Worm (Caenorhabditis elegans) whole organism, young adult: Measurements from ENCODE around the gene ugt-30.

Source experiments
- B0019.2 ChIP-seq: fragments of 200-800 bp; sonication (Bioruptor generic); conservative IDR thresholded peaks from 2 replicates; pipeline ENCODE4 v1.3.6; 2022; ENCODE audit warnings: missing genetic modification reagents, missing genetic modification characterization, missing compliant biosample characterization
- D2030.7 ChIP-seq: fragments of 200-800 bp; sonication (Bioruptor generic); IDR thresholded peaks from 2 replicates; pipeline ENCODE4 v1.3.6; 2022; ENCODE audit warnings: missing genetic modification reagents, missing genetic modification characterization, missing compliant biosample characterization
- F23B12.7 ChIP-seq: sonication (generic microtip); optimal IDR thresholded peaks from 2 replicates; lab custom pipeline; 2017; ENCODE audit warnings: missing genetic modification characterization, mild to moderate bottlenecking, missing compliant biosample characterization, antibody characterized with exemption, moderate library complexity; ENCODE audit not compliant: insufficient read depth
- F33H1.4 ChIP-seq: fragments of 200-800 bp; sonication (Bioruptor generic); IDR thresholded peaks from 2 replicates; pipeline ENCODE4 v1.3.6; 2022; ENCODE audit warnings: missing genetic modification reagents, missing genetic modification characterization, missing compliant biosample characterization
- Y53F4B.3 ChIP-seq: fragments of 200-800 bp; sonication (Bioruptor generic); IDR thresholded peaks from 2 replicates; pipeline ENCODE4 v1.3.6; 2022; ENCODE audit warnings: missing genetic modification reagents, missing genetic modification characterization, missing compliant biosample characterization
- Y67H2A.10 ChIP-seq: fragments of 200-800 bp; sonication (Bioruptor generic); conservative IDR thresholded peaks from 2 replicates; pipeline ENCODE4 v1.3.6; 2022; ENCODE audit warnings: missing genetic modification reagents, missing genetic modification characterization, missing compliant biosample characterization
- Y95B8A.8 ChIP-seq: fragments of 200-800 bp; sonication (Bioruptor generic); IDR thresholded peaks from 2 replicates; pipeline ENCODE4 v1.3.6; 2022; ENCODE audit warnings: missing genetic modification reagents, missing genetic modification characterization, missing compliant biosample characterization
- ZK185.1 ChIP-seq: sonication (generic microtip); optimal IDR thresholded peaks from 2 replicates; lab custom pipeline; 2016; ENCODE audit warnings: mild to moderate bottlenecking, missing genetic modification characterization, missing compliant biosample characterization; ENCODE audit not compliant: poor library complexity, severe bottlenecking
- aptf-2 ChIP-seq: fragments of 200-800 bp; sonication (Bioruptor generic); conservative IDR thresholded peaks from 2 replicates; pipeline ENCODE4 v1.3.6; 2022; ENCODE audit warnings: missing genetic modification reagents, missing genetic modification characterization, missing compliant biosample characterization
- attf-5 ChIP-seq: fragments of 200-800 bp; sonication (Bioruptor generic); optimal IDR thresholded peaks from 2 replicates; lab custom pipeline; 2018; ENCODE audit warnings: mild to moderate bottlenecking, missing genetic modification characterization, missing compliant biosample characterization
- cebp-1 ChIP-seq, 2 experiments: fragments of 200-800 bp in 1 of 2; sonication (Bioruptor generic) in 1 of 2; sonication (generic microtip) in 1 of 2; IDR thresholded peaks in 1 of 2; optimal IDR thresholded peaks in 1 of 2; 2 replicates each; pipeline versions ENCODE4 v1.3.6 to Lab custom; 2017 to 2022; ENCODE audit warnings: missing compliant biosample characterization in 2 of 2, missing genetic modification characterization in 2 of 2, mild to moderate bottlenecking in 1 of 2, missing genetic modification reagents in 1 of 2, moderate library complexity in 1 of 2
- ceh-100 ChIP-seq: fragments of 200-800 bp; sonication (Bioruptor generic); IDR thresholded peaks from 2 replicates; pipeline ENCODE4 v1.3.6; 2022; ENCODE audit warnings: missing genetic modification reagents, missing genetic modification characterization, missing compliant biosample characterization
- ceh-27 ChIP-seq: fragments of 200-800 bp; sonication (Bioruptor generic); optimal IDR thresholded peaks from 2 replicates; lab custom pipeline; 2018; ENCODE audit warnings: mild to moderate bottlenecking, missing genetic modification characterization, moderate library complexity, missing compliant biosample characterization
- ceh-91 ChIP-seq: fragments of 200-800 bp; sonication (Bioruptor generic); IDR thresholded peaks from 2 replicates; pipeline ENCODE4 v1.3.6; 2022; ENCODE audit warnings: missing genetic modification reagents, missing genetic modification characterization, missing compliant biosample characterization
- dox-1 ChIP-seq: fragments of 200-800 bp; sonication (Bioruptor generic); IDR thresholded peaks from 2 replicates; pipeline ENCODE4 v1.3.6; 2022; ENCODE audit warnings: missing genetic modification reagents, missing genetic modification characterization, missing compliant biosample characterization
- efl-1 ChIP-seq: fragments of 150-350 bp; optimal IDR thresholded peaks from 2 replicates; lab custom pipeline; 2014; ENCODE audit warnings: missing biosample characterization, missing genetic modification reagents, missing genetic modification characterization
- hmg-1.2 ChIP-seq: fragments of 200-800 bp; sonication (Bioruptor generic); IDR thresholded peaks from 2 replicates; pipeline ENCODE4 v1.3.6; 2022; ENCODE audit warnings: missing genetic modification reagents, missing genetic modification characterization, missing compliant biosample characterization
- let-526 ChIP-seq: fragments of 200-800 bp; sonication (Bioruptor generic); IDR thresholded peaks from 2 replicates; pipeline ENCODE4 v1.3.6; 2022; ENCODE audit warnings: missing genetic modification reagents, missing genetic modification characterization, missing compliant biosample characterization
- lin-54 ChIP-seq: fragments of 200-800 bp; sonication (Bioruptor generic); optimal IDR thresholded peaks from 2 replicates; lab custom pipeline; 2018; ENCODE audit warnings: mild to moderate bottlenecking, missing genetic modification characterization, missing compliant biosample characterization
- lsl-1 ChIP-seq: fragments of 200-800 bp; sonication (Bioruptor generic); optimal IDR thresholded peaks from 2 replicates; lab custom pipeline; 2018; ENCODE audit warnings: mild to moderate bottlenecking, missing genetic modification characterization, moderate library complexity, missing compliant biosample characterization
- madf-3 ChIP-seq: fragments of 200-800 bp; sonication (Bioruptor generic); IDR thresholded peaks from 2 replicates; pipeline ENCODE4 v1.3.6; 2022; ENCODE audit warnings: missing genetic modification reagents, missing genetic modification characterization, missing compliant biosample characterization
- madf-6 ChIP-seq: fragments of 200-800 bp; sonication (Bioruptor generic); IDR thresholded peaks from 2 replicates; pipeline ENCODE4 v1.3.6; 2022; ENCODE audit warnings: missing genetic modification reagents, missing genetic modification characterization, missing compliant biosample characterization
- madf-8 ChIP-seq: fragments of 200-800 bp; sonication (Bioruptor generic); conservative IDR thresholded peaks from 2 replicates; pipeline ENCODE4 v1.3.6; 2022; ENCODE audit warnings: missing genetic modification reagents, missing genetic modification characterization, missing compliant biosample characterization
- mcd-1 ChIP-seq: fragments of 200-800 bp; sonication (Bioruptor generic); IDR thresholded peaks from 2 replicates; pipeline ENCODE4 v1.3.6; 2022; ENCODE audit warnings: missing genetic modification reagents, missing genetic modification characterization, missing compliant biosample characterization
- nfya-2 ChIP-seq: fragments of 200-800 bp; sonication (Bioruptor generic); IDR thresholded peaks from 2 replicates; pipeline ENCODE4 v1.3.6; 2022; ENCODE audit warnings: missing genetic modification reagents, missing genetic modification characterization, missing compliant biosample characterization
- nfyb-1 ChIP-seq: fragments of 200-800 bp; sonication (Bioruptor generic); IDR thresholded peaks from 2 replicates; pipeline ENCODE4 v1.3.6; 2022; ENCODE audit warnings: missing genetic modification reagents, missing genetic modification characterization, missing compliant biosample characterization
- nhr-179 ChIP-seq: sonication (generic microtip); optimal IDR thresholded peaks from 2 replicates; lab custom pipeline; 2016; ENCODE audit warnings: mild to moderate bottlenecking, missing genetic modification characterization, missing compliant biosample characterization
- nhr-80 ChIP-seq: sonication (generic microtip); optimal IDR thresholded peaks from 2 replicates; lab custom pipeline; 2016; ENCODE audit warnings: missing genetic modification characterization, missing compliant biosample characterization
- pbrm-1 ChIP-seq: fragments of 200-800 bp; sonication (Bioruptor generic); IDR thresholded peaks from 2 replicates; pipeline ENCODE4 v1.3.6; 2022; ENCODE audit warnings: missing genetic modification reagents, missing genetic modification characterization, missing compliant biosample characterization
- rcor-1 ChIP-seq: fragments of 200-800 bp; sonication (Bioruptor generic); IDR thresholded peaks from 2 replicates; pipeline ENCODE4 v1.3.6; 2022; ENCODE audit warnings: missing genetic modification reagents, missing genetic modification characterization, missing compliant biosample characterization
- repo-1 ChIP-seq: sonication (generic microtip); optimal IDR thresholded peaks from 2 replicates; lab custom pipeline; 2017; ENCODE audit warnings: mild to moderate bottlenecking, missing genetic modification characterization, missing compliant biosample characterization
- sdz-38 ChIP-seq: sonication (generic microtip); optimal IDR thresholded peaks from 2 replicates; lab custom pipeline; 2016; ENCODE audit warnings: missing genotype, missing genetic modification characterization, missing compliant biosample characterization
- snpc-3.4 ChIP-seq: sonication (generic microtip); optimal IDR thresholded peaks from 2 replicates; lab custom pipeline; 2017; ENCODE audit warnings: missing genetic modification characterization, mild to moderate bottlenecking, missing compliant biosample characterization, antibody characterized with exemption, moderate library complexity, missing genotype, missing genetic modification reagents
- somi-1 ChIP-seq: fragments of 200-800 bp; sonication (Bioruptor generic); optimal IDR thresholded peaks from 2 replicates; lab custom pipeline; 2018; ENCODE audit warnings: mild to moderate bottlenecking, missing genetic modification characterization, missing compliant biosample characterization
- tbp1 ChIP-seq: fragments of 200-800 bp; sonication (Bioruptor generic); optimal IDR thresholded peaks from 2 replicates; lab custom pipeline; 2018; ENCODE audit warnings: mild to moderate bottlenecking, missing genetic modification characterization, missing compliant biosample characterization
- tbx-9 ChIP-seq: sonication (generic microtip); optimal IDR thresholded peaks from 2 replicates; lab custom pipeline; 2016; ENCODE audit warnings: borderline replicate concordance, missing genetic modification characterization, inconsistent platforms, missing compliant biosample characterization
- tlf-1 ChIP-seq: fragments of 200-800 bp; sonication (Bioruptor generic); optimal IDR thresholded peaks from 2 replicates; lab custom pipeline; 2018; ENCODE audit warnings: mild to moderate bottlenecking, missing genetic modification characterization, missing compliant biosample characterization
- zfh-2 ChIP-seq: fragments of 200-800 bp; sonication (Bioruptor generic); conservative IDR thresholded peaks from 2 replicates; pipeline ENCODE4 v1.3.6; 2022; ENCODE audit warnings: missing genetic modification reagents, missing genetic modification characterization, missing compliant biosample characterization
- ztf-22 ChIP-seq: fragments of 200-800 bp; sonication (Bioruptor generic); optimal IDR thresholded peaks from 2 replicates; lab custom pipeline; 2018; ENCODE audit warnings: mild to moderate bottlenecking, missing genetic modification characterization, moderate library complexity, missing compliant biosample characterization

The ugt-30 gene

ce11 chrV:15143798-15144197, 18.7 kb upstream of the ugt-30 start, which contains the start of gene K08F9.4 (continued):
- TF ChIP-seq attf-5: peak; percentile 1
- no peak for TF ChIP-seq dox-1 (GFP tag; lab: Robert Waterston, UW)
- no peak for TF ChIP-seq madf-3 (GFP tag; lab: Robert Waterston, UW)
- TF ChIP-seq, all 124 proteins: peak for 6

ce11 chrV:15143285-15143684, 18.2 kb upstream of the ugt-30 start, which contains the start of gene K08F9.1:
TSS of gene K08F9.1 (minus strand) at chrV:15143385.
- TF ChIP-seq tbx-9 (tag; lab: Kevin White, UChicago) (no peak), B0019.2 (GFP tag; lab: Robert Waterston, UW) (no peak), let-526 (no peak)
- TF ChIP-seq, all 124 proteins: peak for 0

DNA sequence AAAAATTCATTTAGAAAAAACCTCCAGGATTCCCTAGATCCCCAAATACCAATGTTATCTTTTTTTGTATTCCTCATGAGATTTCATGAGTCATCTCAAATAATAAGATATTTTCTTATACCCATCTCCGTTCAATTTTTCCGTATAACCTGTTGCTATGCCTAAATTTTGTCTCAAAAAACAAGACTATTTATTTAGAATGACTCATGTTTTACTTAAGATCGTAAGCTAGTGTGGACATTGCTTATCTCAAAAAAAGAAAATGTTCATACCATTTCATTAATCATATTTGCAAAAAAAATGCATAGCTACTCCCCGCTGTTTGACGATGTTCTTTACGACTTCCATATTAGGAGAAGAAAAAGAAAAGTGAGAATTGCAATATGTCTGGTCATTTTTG, 15.2 kb upstream of the ugt-30 start, which contains the start of gene K08F9.3:
Gene K08F9.3 (plus strand): TSS at position 301 of the 400 bp plus-strand sequence.
- no peak for TF ChIP-seq somi-1 (GFP tag; lab: Kevin White, UChicago)
- no peak for TF ChIP-seq sdz-38 (tag; lab: Kevin White, UChicago)

ce11 chrV:15139811-15140210, 14.7 kb upstream of the ugt-30 start:
- TF ChIP-seq nhr-179 (tag; lab: Kevin White, UChicago): no peak
- no peak for TF ChIP-seq madf-8 (GFP tag; lab: Robert Waterston, UW)
- TF ChIP-seq nhr-80 (tag; lab: Kevin White, UChicago): peak; percentile 3
- TF ChIP-seq madf-3 (GFP tag; lab: Robert Waterston, UW): no peak

- TF ChIP-seq tbp1 (GFP tag; lab: Kevin White, UChicago) (peak; percentile 34), ceh-27 (GFP tag; lab: Kevin White, UChicago) (peak; percentile 52), zfh-2 (no peak), tlf-1 (GFP tag; lab: Kevin White, UChicago) (no peak), Y67H2A.10 (GFP tag; lab: Robert Waterston, UW) (0 out of 2 replicates have a peak, but pooled peaks have one; percentile 15), ztf-22 (GFP tag; lab: Kevin White, UChicago) (no peak), rcor-1 (peak; percentile 51; the same call in 1 of the 2 replicates), Y53F4B.3 (no peak), attf-5 (peak; percentile 73), ceh-100 (peak; percentile 95), lsl-1 (peak; percentile 48), repo-1 (tag; lab: Kevin White, UChicago) (no peak), nfyb-1 (GFP tag; lab: Robert Waterston, UW) (no peak), F23B12.7 (tag; lab: Kevin White, UChicago) (peak; percentile 76), nfya-2 (GFP tag; lab: Robert Waterston, UW) (no peak), lin-54 (peak; percentile 62), F33H1.4 (0 out of 2 replicates have a peak, but pooled peaks have one; percentile 31), ceh-91 (GFP tag; lab: Robert Waterston, UW) (peak; percentile 46), madf-6 (GFP tag; lab: Robert Waterston, UW) (peak; percentile 40; the same call in 1 of the 2 replicates), cebp-1 (GFP tag; IDR thresholded peaks at IDR 0.05; lab: Robert Waterston, UW) (0 out of 2 replicates have a peak, but pooled peaks have one; percentile 36), cebp-1 (tag; optimal IDR thresholded peaks at IDR 0.05; lab: Kevin White, UChicago) (no peak), D2030.7 (GFP tag; lab: Robert Waterston, UW) (peak; percentile 79), ZK185.1 (tag; lab: Kevin White, UChicago) (peak; percentile 6), B0019.2 (GFP tag; lab: Robert Waterston, UW) (0 out of 2 replicates have a peak, but pooled peaks have one; percentile 42), pbrm-1 (no peak), efl-1 (GFP tag; lab: Kevin White, UChicago) (peak; percentile 61), snpc-3.4 (tag; lab: Kevin White, UChicago) (peak; percentile 25), aptf-2 (0 out of 2 replicates have a peak, but pooled peaks have one; percentile 28), dox-1 (GFP tag; lab: Robert Waterston, UW) (peak; percentile 73), hmg-1.2 (peak; percentile 98), mcd-1 (GFP tag; lab: Robert Waterston, UW) (peak; percentile 90), Y95B8A.8 (GFP tag; lab: Robert Waterston, UW) (0 out of 2 replicates have a peak, but pooled peaks have one; percentile 31)
These were observed 11.7 kb upstream of the ugt-30 start, which contains the start of gene aipl-1 for ce11 chrV:15136772-15137171. TSS of gene aipl-1 (minus strand) at chrV:15136801.
